Worm (Caenorhabditis elegans) whole organism, L4 larva: ENCODE results near the gene K09E4.1.

Source experiments
- F10B5.3 ChIP-seq: sonication (generic microtip); optimal IDR thresholded peaks from 2 replicates; lab custom pipeline; 2016; ENCODE audit warnings: mild to moderate bottlenecking, missing genetic modification characterization, missing compliant biosample characterization
- F44E2.7 ChIP-seq: fragments of 200-800 bp; sonication (Bioruptor generic); IDR thresholded peaks from 2 replicates; pipeline ENCODE4 v2.1.2; 2022; ENCODE audit warnings: missing genetic modification characterization, missing compliant biosample characterization
- F49E8.2 ChIP-seq: sonication (generic microtip); optimal IDR thresholded peaks from 2 replicates; lab custom pipeline; 2016; ENCODE audit warnings: missing compliant biosample characterization, mild to moderate bottlenecking, missing genetic modification characterization, borderline replicate concordance
- R02D3.7 ChIP-seq: fragments of 150-350 bp; sonication (generic microtip); optimal IDR thresholded peaks from 3 replicates; lab custom pipeline; 2014; ENCODE audit warnings: missing biosample characterization, missing genetic modification characterization
- ceh-32 ChIP-seq: sonication (generic microtip); optimal IDR thresholded peaks from 2 replicates; lab custom pipeline; 2016; ENCODE audit warnings: mild to moderate bottlenecking, missing genetic modification characterization, missing compliant biosample characterization; ENCODE audit not compliant: poor library complexity
- ceh-44 ChIP-seq: fragments of 200-800 bp; sonication (Bioruptor generic); IDR thresholded peaks from 2 replicates; pipeline ENCODE4 v1.3.6; 2022; ENCODE audit warnings: missing genetic modification reagents, missing genetic modification characterization, missing compliant biosample characterization
- ceh-82 ChIP-seq: sonication (generic microtip); optimal IDR thresholded peaks from 2 replicates; lab custom pipeline; 2017; ENCODE audit warnings: missing biosample characterization, missing genetic modification characterization
- cey-2 ChIP-seq: sonication (generic microtip); optimal IDR thresholded peaks from 3 replicates; lab custom pipeline; 2017; ENCODE audit warnings: missing genetic modification characterization, mild to moderate bottlenecking, missing compliant biosample characterization, antibody characterized with exemption, borderline replicate concordance; ENCODE audit not compliant: insufficient read depth
- daf-12 ChIP-seq: fragments of 150-350 bp; optimal IDR thresholded peaks from 2 replicates; lab custom pipeline; 2014; ENCODE audit warnings: missing biosample characterization, missing genetic modification reagents, missing genetic modification characterization
- daf-19 ChIP-seq: fragments of 200-800 bp; sonication (Bioruptor generic); conservative IDR thresholded peaks from 2 replicates; pipeline ENCODE4 v1.3.6; 2022; ENCODE audit warnings: missing genetic modification characterization, missing compliant biosample characterization
- daf-8 ChIP-seq: fragments of 200-800 bp; sonication (Bioruptor generic); IDR thresholded peaks from 2 replicates; pipeline ENCODE4 v1.3.6; 2022; ENCODE audit warnings: missing genetic modification characterization, missing compliant biosample characterization
- duxl-1 ChIP-seq: sonication (generic microtip); optimal IDR thresholded peaks from 2 replicates; lab custom pipeline; 2016; ENCODE audit warnings: mild to moderate bottlenecking, missing genetic modification characterization, moderate library complexity, missing compliant biosample characterization; ENCODE audit not compliant: poor library complexity
- egl-27 ChIP-seq: sonication (generic microtip); optimal IDR thresholded peaks from 3 replicates; lab custom pipeline; 2017; ENCODE audit warnings: missing biosample characterization, missing genetic modification reagents, missing genetic modification characterization
- egl-43 ChIP-seq: fragments of 200-800 bp; sonication (Bioruptor generic); IDR thresholded peaks from 2 replicates; pipeline ENCODE4 v1.3.6; 2022; ENCODE audit warnings: missing genetic modification reagents, missing genetic modification characterization, missing compliant biosample characterization
- fos-1 ChIP-seq: fragments of 150-350 bp; optimal IDR thresholded peaks from 2 replicates; lab custom pipeline; 2014; ENCODE audit warnings: missing biosample characterization, missing genetic modification characterization
- gei-8 ChIP-seq: fragments of 200-800 bp; sonication (Bioruptor generic); optimal IDR thresholded peaks from 2 replicates; lab custom pipeline; 2018; ENCODE audit warnings: mild to moderate bottlenecking, missing genetic modification characterization, missing compliant biosample characterization
- hif-1 ChIP-seq, 2 experiments: sonication (generic microtip); optimal IDR thresholded peaks; 2 replicates each; lab custom pipeline; 2016 to 2017; ENCODE audit warnings: missing compliant biosample characterization in 2 of 2, missing genetic modification characterization in 2 of 2, missing genetic modification reagents in 2 of 2, missing genotype in 2 of 2, mild to moderate bottlenecking in 1 of 2
- hmg-1.1 ChIP-seq: fragments of 200-800 bp; sonication (Bioruptor generic); IDR thresholded peaks from 2 replicates; pipeline ENCODE4 v1.3.6; 2022; ENCODE audit warnings: missing genetic modification reagents, missing genetic modification characterization, missing compliant biosample characterization
- lim-7 ChIP-seq: fragments of 200-800 bp; sonication (Bioruptor generic); IDR thresholded peaks from 2 replicates; pipeline ENCODE4 v1.3.6; 2022; ENCODE audit warnings: missing genetic modification characterization, missing compliant biosample characterization
- lin-1 ChIP-seq: fragments of 200-800 bp; sonication (Bioruptor generic); IDR thresholded peaks from 2 replicates; pipeline ENCODE4 v1.3.6; 2022; ENCODE audit warnings: missing genetic modification reagents, missing genetic modification characterization, missing compliant biosample characterization
- lin-29 ChIP-seq: fragments of 200-800 bp; sonication (Bioruptor generic); IDR thresholded peaks from 2 replicates; pipeline ENCODE4 v1.3.6; 2022; ENCODE audit warnings: missing genetic modification reagents, missing genetic modification characterization, missing compliant biosample characterization
- lin-39 ChIP-seq: fragments of 150-350 bp; optimal IDR thresholded peaks from 2 replicates; lab custom pipeline; 2014; ENCODE audit warnings: missing biosample characterization, missing genetic modification reagents, missing genetic modification characterization
- lir-3 ChIP-seq: sonication (generic microtip); optimal IDR thresholded peaks from 2 replicates; lab custom pipeline; 2016; ENCODE audit warnings: mild to moderate bottlenecking, missing genetic modification characterization, missing compliant biosample characterization
- mdl-1 ChIP-seq, 2 experiments: fragments of 150-350 bp in 1 of 2; sonication (generic microtip) in 1 of 2; optimal IDR thresholded peaks; 2 replicates each; lab custom pipeline; 2014 to 2017; ENCODE audit warnings: missing biosample characterization in 2 of 2, missing genetic modification characterization in 2 of 2
- mes-2 ChIP-seq: sonication (generic microtip); optimal IDR thresholded peaks from 2 replicates; lab custom pipeline; 2016; ENCODE audit warnings: missing genotype, mild to moderate bottlenecking, missing genetic modification characterization, missing compliant biosample characterization; ENCODE audit not compliant: poor library complexity, severe bottlenecking
- mxl-2 ChIP-seq: fragments of 200-800 bp; sonication (Bioruptor generic); conservative IDR thresholded peaks from 2 replicates; pipeline ENCODE4 v1.3.6; 2022; ENCODE audit warnings: missing genetic modification reagents, missing genetic modification characterization, missing compliant biosample characterization
- nhr-11 ChIP-seq: fragments of 150-350 bp; optimal IDR thresholded peaks from 2 replicates; lab custom pipeline; 2014; ENCODE audit warnings: missing biosample characterization, missing genetic modification characterization
- nhr-41 ChIP-seq: fragments of 200-800 bp; sonication (Bioruptor generic); IDR thresholded peaks from 2 replicates; pipeline ENCODE4 v1.3.6; 2022; ENCODE audit warnings: missing genetic modification reagents, missing genetic modification characterization, missing compliant biosample characterization
- nhr-6 ChIP-seq: fragments of 150-350 bp; optimal IDR thresholded peaks from 2 replicates; lab custom pipeline; 2014; ENCODE audit warnings: missing biosample characterization, missing genetic modification characterization
- nhr-76 ChIP-seq: fragments of 150-350 bp; optimal IDR thresholded peaks from 2 replicates; lab custom pipeline; 2014; ENCODE audit warnings: missing biosample characterization, missing genetic modification characterization
- nhr-77 ChIP-seq: fragments of 150-350 bp; optimal IDR thresholded peaks from 2 replicates; lab custom pipeline; 2014; ENCODE audit warnings: missing biosample characterization, missing genetic modification characterization
- pha-4 ChIP-seq, 2 experiments: fragments of 150-350 bp in 1 of 2; fragments of 200-800 bp in 1 of 2; sonication (Bioruptor generic) in 1 of 2; IDR thresholded peaks in 1 of 2; optimal IDR thresholded peaks in 1 of 2; 2 replicates each; pipeline versions ENCODE4 v1.3.6 to Lab custom; 2014 to 2022; ENCODE audit warnings: missing genetic modification characterization in 2 of 2, missing genetic modification reagents in 2 of 2, missing biosample characterization in 1 of 2, missing compliant biosample characterization in 1 of 2
- set-16 ChIP-seq: fragments of 200-800 bp; sonication (Bioruptor generic); IDR thresholded peaks from 2 replicates; pipeline ENCODE4 v1.3.6; 2022; ENCODE audit warnings: missing genetic modification reagents, missing genetic modification characterization, missing compliant biosample characterization
- snpc-1.2 ChIP-seq: fragments of 200-800 bp; sonication (Bioruptor generic); IDR thresholded peaks from 2 replicates; pipeline ENCODE4 v1.3.6; 2022; ENCODE audit warnings: missing genetic modification reagents, missing genetic modification characterization, missing compliant biosample characterization
- snpc-4 ChIP-seq: fragments of 150-350 bp; optimal IDR thresholded peaks from 2 replicates; lab custom pipeline; 2014; ENCODE audit warnings: missing biosample characterization, missing genetic modification characterization
- spr-1 ChIP-seq: sonication (generic microtip); optimal IDR thresholded peaks from 2 replicates; lab custom pipeline; 2016; ENCODE audit warnings: mild to moderate bottlenecking, missing genetic modification characterization, missing compliant biosample characterization
- unc-130 ChIP-seq: sonication (generic microtip); optimal IDR thresholded peaks from 2 replicates; lab custom pipeline; 2016; ENCODE audit warnings: missing genetic modification reagents, missing genetic modification characterization, missing compliant biosample characterization
- zip-2 ChIP-seq: fragments of 150-350 bp; optimal IDR thresholded peaks from 2 replicates; lab custom pipeline; 2014; ENCODE audit warnings: missing biosample characterization, missing genetic modification characterization
- ztf-7 ChIP-seq: fragments of 150-350 bp; optimal IDR thresholded peaks from 2 replicates; lab custom pipeline; 2014; ENCODE audit warnings: missing biosample characterization, missing genetic modification characterization

Gene K09E4.1

ce11 chrII:14143838-14144268 lies 6.2 kb downstream of the K09E4.1 start, which contains the start of gene W03H9.2 (continued):
- TF ChIP-seq nhr-76 (tag; lab: Kevin White, UChicago): no peak
- TF ChIP-seq ceh-32 (tag; lab: Kevin White, UChicago): no peak
- no peak for TF ChIP-seq F10B5.3 (tag; lab: Kevin White, UChicago)
- no peak for TF ChIP-seq R02D3.7 (tag; lab: Kevin White, UChicago)
- peak in 1 of 2 experiments; percentile 90 for TF ChIP-seq hif-1 (tag; optimal IDR thresholded peaks at IDR 0.05; lab: Kevin White, UChicago)
- TF ChIP-seq lin-1 (GFP tag; lab: Robert Waterston, UW): no peak
- peak; percentile 58; the same call in 1 of the 2 replicates for TF ChIP-seq pha-4 (GFP tag; IDR thresholded peaks at IDR 0.05; lab: Robert Waterston, UW)
- TF ChIP-seq pha-4 (tag; optimal IDR thresholded peaks at IDR 0.05; lab: Kevin White, UChicago): no peak
- TF ChIP-seq mdl-1 (tag; optimal IDR thresholded peaks at IDR 0.05; lab: Kevin White, UChicago): no peak
- TF ChIP-seq nhr-11 (tag; lab: Kevin White, UChicago): no peak
- TF ChIP-seq gei-8: no peak
- TF ChIP-seq lir-3 (tag; lab: Kevin White, UChicago): peak; percentile 41
- TF ChIP-seq daf-19 (GFP tag; lab: Robert Waterston, UW): no peak
- TF ChIP-seq ceh-82 (tag; lab: Kevin White, UChicago): no peak
- TF ChIP-seq duxl-1 (tag; lab: Kevin White, UChicago): peak; percentile 25
- TF ChIP-seq snpc-4 (tag; lab: Kevin White, UChicago): no peak
- no peak for TF ChIP-seq lim-7 (GFP tag; lab: Robert Waterston, UW)
- no peak for TF ChIP-seq zip-2 (tag; lab: Kevin White, UChicago)
- TF ChIP-seq ceh-44 (GFP tag; lab: Robert Waterston, UW): peak; percentile 22; the same call in 1 of the 2 replicates
- no peak for TF ChIP-seq daf-8 (GFP tag; lab: Robert Waterston, UW)
- TF ChIP-seq mes-2 (tag; lab: Kevin White, UChicago): peak; percentile 95
- no peak for TF ChIP-seq egl-27
- TF ChIP-seq hmg-1.1 (GFP tag; lab: Robert Waterston, UW): peak; percentile 85
- no peak for TF ChIP-seq set-16 (GFP tag; lab: Robert Waterston, UW)
- peak; percentile 58 for TF ChIP-seq unc-130 (GFP tag; lab: Kevin White, UChicago)
- no peak for TF ChIP-seq lin-29
- no peak for TF ChIP-seq F44E2.7 (GFP tag; lab: Robert Waterston, UW)
- TF ChIP-seq nhr-41 (GFP tag; lab: Robert Waterston, UW): no peak
- TF ChIP-seq lin-39 (tag; lab: Kevin White, UChicago): no peak
- no peak for TF ChIP-seq F49E8.2 (tag; lab: Kevin White, UChicago)
- TF ChIP-seq daf-12 (tag; lab: Kevin White, UChicago): no peak
- TF ChIP-seq fos-1 (tag; lab: Kevin White, UChicago): no peak
- no peak for TF ChIP-seq cey-2 (tag; lab: Kevin White, UChicago)
- TF ChIP-seq spr-1 (tag; lab: Kevin White, UChicago): no peak
- 0 out of 2 replicates have a peak, but pooled peaks have one; percentile 41 for TF ChIP-seq egl-43 (GFP tag; lab: Robert Waterston, UW)
- peak; percentile 75 for TF ChIP-seq nhr-77 (tag; lab: Kevin White, UChicago)
- TF ChIP-seq snpc-1.2: no peak
- no peak for TF ChIP-seq nhr-6 (tag; lab: Kevin White, UChicago)

DNA sequence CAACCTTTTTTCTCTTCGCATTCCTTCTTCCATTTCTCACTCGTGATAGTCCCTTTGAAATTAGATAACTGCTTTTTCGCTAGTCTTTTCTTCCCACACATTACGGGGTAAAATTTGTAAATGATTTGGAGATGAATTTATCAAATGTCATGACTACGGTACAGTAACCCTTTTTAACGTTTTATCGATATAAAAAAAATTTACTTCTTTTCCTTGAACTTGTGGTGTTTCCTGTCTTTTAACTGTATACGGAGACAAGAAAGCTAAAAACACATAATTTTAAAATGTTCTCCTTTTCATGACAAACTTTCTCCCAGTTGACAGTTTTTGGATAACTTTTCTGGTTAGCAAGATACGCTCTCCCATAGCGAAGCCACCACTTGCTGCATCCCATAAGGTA lies 12.4 kb downstream of the K09E4.1 start, which contains the start of gene W03H9.1:
W03H9.1 (minus strand) TSS at position 101 of the 400 bp plus-strand sequence.
- TF ChIP-seq lin-39 (tag; lab: Kevin White, UChicago) (no peak), ztf-7 (tag; lab: Kevin White, UChicago) (no peak), ceh-82 (tag; lab: Kevin White, UChicago) (no peak), mxl-2 (GFP tag; lab: Robert Waterston, UW) (no peak)
